Fruit fly (Drosophila melanogaster) whole organism, prepupa: Measurements from ENCODE around the gene Agpat3.

Source experiments
- CG11294 ChIP-seq: fragments of 200-800 bp; sonication (Bioruptor generic); IDR thresholded peaks from 2 replicates; pipeline ENCODE4 v1.3.6; 2022; ENCODE audit warnings: missing biosample characterization, missing genetic modification characterization
- CG11902 ChIP-seq: fragments of 200-800 bp; sonication (Bioruptor generic); optimal IDR thresholded peaks from 3 replicates; lab custom pipeline; 2016; ENCODE audit warnings: missing biosample characterization, missing genetic modification characterization
- CG15336 ChIP-seq: fragments of 200-800 bp; sonication (Bioruptor generic); IDR thresholded peaks from 2 replicates; pipeline ENCODE4 v1.3.6; 2022; ENCODE audit warnings: missing biosample characterization, missing genetic modification characterization
- CG16779 ChIP-seq: fragments of 200-800 bp; sonication (Bioruptor generic); optimal IDR thresholded peaks from 3 replicates; lab custom pipeline; 2017; ENCODE audit warnings: missing biosample characterization, mild to moderate bottlenecking, missing genetic modification characterization
- CG32006 ChIP-seq: fragments of 200-800 bp; sonication (Bioruptor generic); optimal IDR thresholded peaks from 3 replicates; lab custom pipeline; 2017; ENCODE audit warnings: missing biosample characterization, mild to moderate bottlenecking, missing genetic modification characterization
- CG34406 ChIP-seq: fragments of 200-800 bp; sonication (Bioruptor generic); optimal IDR thresholded peaks from 3 replicates; lab custom pipeline; 2016; ENCODE audit warnings: missing biosample characterization, missing genetic modification characterization
- CG3919 ChIP-seq: fragments of 200-800 bp; sonication (Bioruptor generic); optimal IDR thresholded peaks from 3 replicates; lab custom pipeline; 2016; ENCODE audit warnings: missing biosample characterization, missing genetic modification characterization
- CG4318 ChIP-seq: fragments of 200-800 bp; sonication (Bioruptor generic); optimal IDR thresholded peaks from 3 replicates; lab custom pipeline; 2017; ENCODE audit warnings: missing biosample characterization, mild to moderate bottlenecking, missing genetic modification characterization
- CG6163 ChIP-seq: fragments of 200-800 bp; sonication (Bioruptor generic); IDR thresholded peaks from 3 replicates; pipeline ENCODE4 v1.3.6; 2022; ENCODE audit warnings: missing biosample characterization, missing genetic modification characterization
- CG6276 ChIP-seq: fragments of 200-800 bp; sonication (Bioruptor generic); optimal IDR thresholded peaks from 2 replicates; lab custom pipeline; 2017; ENCODE audit warnings: missing biosample characterization, mild to moderate bottlenecking, missing genetic modification characterization
- CG6792 ChIP-seq: fragments of 200-800 bp; sonication (Bioruptor generic); optimal IDR thresholded peaks from 3 replicates; lab custom pipeline; 2016; ENCODE audit warnings: missing biosample characterization, missing genetic modification characterization
- CG6854 ChIP-seq: fragments of 200-800 bp; sonication (Bioruptor generic); optimal IDR thresholded peaks from 2 replicates; lab custom pipeline; 2017; ENCODE audit warnings: missing biosample characterization, mild to moderate bottlenecking, missing genetic modification characterization
- CG7368 ChIP-seq: fragments of 200-800 bp; sonication (Bioruptor generic); optimal IDR thresholded peaks from 3 replicates; lab custom pipeline; 2016; ENCODE audit warnings: missing biosample characterization, missing genetic modification characterization
- CG8119 ChIP-seq: fragments of 200-800 bp; sonication (Bioruptor generic); IDR thresholded peaks from 3 replicates; pipeline ENCODE4 v1.3.6; 2022; ENCODE audit warnings: missing biosample characterization, missing genetic modification characterization
- CG8319 ChIP-seq: fragments of 200-800 bp; sonication (Bioruptor generic); optimal IDR thresholded peaks from 3 replicates; lab custom pipeline; 2016; ENCODE audit warnings: missing biosample characterization, missing genetic modification characterization
- CG8632 ChIP-seq: fragments of 200-800 bp; sonication (Bioruptor generic); optimal IDR thresholded peaks from 3 replicates; lab custom pipeline; 2016; ENCODE audit warnings: missing biosample characterization, missing genetic modification characterization
- Eip75B ChIP-seq: fragments of 200-800 bp; sonication (Bioruptor generic); optimal IDR thresholded peaks from 3 replicates; lab custom pipeline; 2016; ENCODE audit warnings: missing biosample characterization, missing genetic modification characterization
- Eip93F ChIP-seq: fragments of 200-800 bp; sonication (Bioruptor generic); optimal IDR thresholded peaks from 2 replicates; lab custom pipeline; 2016; ENCODE audit warnings: missing biosample characterization, mild to moderate bottlenecking, missing genetic modification characterization
- Ets21C ChIP-seq: fragments of 200-800 bp; sonication (Bioruptor generic); optimal IDR thresholded peaks from 3 replicates; lab custom pipeline; 2016; ENCODE audit warnings: missing biosample characterization, missing genetic modification characterization
- Ets96B ChIP-seq: fragments of 200-800 bp; optimal IDR thresholded peaks from 2 replicates; lab custom pipeline; 2019; ENCODE audit warnings: missing biosample characterization, mild to moderate bottlenecking, missing genetic modification characterization, moderate library complexity
- Gug ChIP-seq: fragments of 200-800 bp; sonication (Bioruptor generic); IDR thresholded peaks from 2 replicates; pipeline ENCODE4 v1.3.6; 2022; ENCODE audit warnings: missing biosample characterization, missing genetic modification characterization
- Hr38 ChIP-seq: sonication (Bioruptor generic); optimal IDR thresholded peaks from 2 replicates; lab custom pipeline; 2016; ENCODE audit warnings: missing biosample characterization, missing genetic modification characterization
- Hr39 ChIP-seq: fragments of 200-800 bp; sonication (Bioruptor generic); optimal IDR thresholded peaks from 2 replicates; lab custom pipeline; 2016; ENCODE audit warnings: missing biosample characterization, missing genetic modification characterization
- Hr4 ChIP-seq: fragments of 200-800 bp; sonication (Bioruptor generic); optimal IDR thresholded peaks from 3 replicates; lab custom pipeline; 2016; ENCODE audit warnings: missing biosample characterization, missing genetic modification characterization
- Lpt ChIP-seq: fragments of 200-800 bp; sonication (Bioruptor generic); optimal IDR thresholded peaks from 3 replicates; lab custom pipeline; 2016; ENCODE audit warnings: missing biosample characterization, missing genetic modification characterization
- OdsH ChIP-seq: fragments of 200-800 bp; sonication (Bioruptor generic); optimal IDR thresholded peaks from 3 replicates; lab custom pipeline; 2016; ENCODE audit warnings: missing biosample characterization, missing genetic modification characterization
- Smox ChIP-seq: fragments of 200-800 bp; sonication (Bioruptor generic); optimal IDR thresholded peaks from 3 replicates; lab custom pipeline; 2016; ENCODE audit warnings: missing biosample characterization, missing genetic modification characterization
- Sox102F ChIP-seq: fragments of 200-800 bp; sonication (Bioruptor generic); optimal IDR thresholded peaks from 2 replicates; lab custom pipeline; 2016; ENCODE audit warnings: missing biosample characterization, mild to moderate bottlenecking, missing genetic modification characterization
- Sox15 ChIP-seq: fragments of 200-800 bp; sonication (Bioruptor generic); optimal IDR thresholded peaks from 3 replicates; lab custom pipeline; 2016; ENCODE audit warnings: missing biosample characterization, missing genetic modification characterization
- achi ChIP-seq: fragments of 200-800 bp; sonication (Bioruptor generic); optimal IDR thresholded peaks from 3 replicates; lab custom pipeline; 2016; ENCODE audit warnings: missing biosample characterization, missing genetic modification characterization
- dac ChIP-seq: fragments of 200-800 bp; sonication (Bioruptor generic); optimal IDR thresholded peaks from 2 replicates; lab custom pipeline; 2017; ENCODE audit warnings: missing biosample characterization, mild to moderate bottlenecking, missing genetic modification characterization
- dsx ChIP-seq: fragments of 200-800 bp; optimal IDR thresholded peaks from 3 replicates; lab custom pipeline; 2019; ENCODE audit warnings: missing biosample characterization, mild to moderate bottlenecking, missing genetic modification characterization, moderate library complexity; ENCODE audit not compliant: poor library complexity, severe bottlenecking
- eg ChIP-seq: fragments of 200-800 bp; sonication (Bioruptor generic); IDR thresholded peaks from 3 replicates; pipeline ENCODE4 v1.3.6; 2022; ENCODE audit warnings: missing biosample characterization, missing genetic modification characterization
- fd59A ChIP-seq: fragments of 200-800 bp; sonication (Bioruptor generic); optimal IDR thresholded peaks from 2 replicates; lab custom pipeline; 2017; ENCODE audit warnings: missing biosample characterization, mild to moderate bottlenecking, missing genetic modification characterization, missing genetic modification reagents
- lz ChIP-seq: fragments of 200-800 bp; sonication (Bioruptor generic); optimal IDR thresholded peaks from 3 replicates; lab custom pipeline; 2016; ENCODE audit warnings: missing biosample characterization, missing genetic modification characterization
- net ChIP-seq: fragments of 200-800 bp; sonication (Bioruptor generic); optimal IDR thresholded peaks from 3 replicates; lab custom pipeline; 2016; ENCODE audit warnings: missing biosample characterization, missing genetic modification characterization
- pdm3 ChIP-seq: fragments of 200-800 bp; sonication (Bioruptor generic); optimal IDR thresholded peaks from 3 replicates; lab custom pipeline; 2016; ENCODE audit warnings: missing biosample characterization, missing genetic modification characterization
- spab ChIP-seq: fragments of 200-800 bp; sonication (Bioruptor generic); optimal IDR thresholded peaks from 2 replicates; lab custom pipeline; 2017; ENCODE audit warnings: missing biosample characterization, mild to moderate bottlenecking, missing genetic modification characterization, missing genetic modification reagents
- ss ChIP-seq, 2 experiments: fragments of 200-800 bp; sonication (Bioruptor generic); optimal IDR thresholded peaks; 2 replicates in 1 of 2; 3 replicates in 1 of 2; lab custom pipeline; 2017 to 2018; ENCODE audit warnings: mild to moderate bottlenecking in 2 of 2, missing biosample characterization in 2 of 2, missing genetic modification characterization in 2 of 2, moderate library complexity in 1 of 2
- svp ChIP-seq: fragments of 200-800 bp; sonication (Bioruptor generic); peaks from one replicate; lab custom pipeline; 2016; ENCODE audit warnings: missing biosample characterization, missing genetic modification characterization

The Agpat3 gene

DNA sequence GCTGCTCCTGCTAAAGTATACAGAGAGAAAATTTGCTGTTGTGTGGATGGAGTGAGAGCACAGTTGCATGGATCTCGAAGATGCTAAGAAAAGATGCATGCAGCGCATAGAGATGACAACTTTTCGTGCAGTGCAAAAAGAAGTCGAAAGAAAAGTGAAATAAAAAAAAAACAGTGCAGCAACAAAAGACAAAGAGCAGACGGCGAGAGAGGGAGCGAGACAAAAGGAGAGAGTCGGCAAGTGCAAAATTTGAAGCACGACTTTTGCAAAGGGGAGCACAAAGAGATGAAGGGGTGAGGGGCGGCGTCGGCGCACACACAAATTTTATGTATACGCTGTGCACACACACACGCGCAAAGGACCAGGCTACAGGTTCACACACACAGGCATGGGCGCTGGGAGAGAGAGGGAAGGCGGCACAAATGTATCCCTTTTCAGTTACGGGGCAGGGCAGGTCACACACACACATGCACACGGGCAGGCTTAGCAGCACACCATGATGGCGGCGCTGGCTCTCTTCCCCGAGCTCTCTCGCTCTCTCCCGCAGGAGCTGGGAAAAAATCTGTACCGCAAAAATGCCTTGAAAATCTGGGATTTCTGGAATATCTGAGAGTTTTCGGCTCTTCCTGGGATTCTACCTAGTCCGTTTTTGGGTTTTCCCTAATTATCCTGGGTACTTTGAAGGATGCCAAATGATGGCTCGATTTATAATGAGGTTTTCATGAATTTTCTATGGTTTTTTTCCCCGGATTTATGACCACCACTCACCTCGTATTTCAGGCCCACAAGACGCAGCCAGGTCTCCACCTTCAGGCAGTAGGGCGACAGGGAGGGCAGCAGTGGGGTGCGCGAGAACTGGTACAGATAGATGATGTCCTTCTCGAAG is 24.7 kb upstream of the Agpat3 start (continued):
- peak; percentile 86 to 88 for TF ChIP-seq ss (GFP tag; optimal IDR thresholded peaks at IDR 0.05; lab: Kevin White, UChicago)
- TF ChIP-seq Sox15 (GFP tag; lab: Kevin White, UChicago) = peak; percentile 70
- peak; percentile 43 for TF ChIP-seq CG8319 (GFP tag; lab: Kevin White, UChicago)
- TF ChIP-seq CG6163 = peak; percentile 87
- TF ChIP-seq Lpt (GFP tag; lab: Kevin White, UChicago) = peak; percentile 85
- TF ChIP-seq CG3919 = peak; percentile 87
- peak; percentile 81 for TF ChIP-seq CG8119 (GFP tag; lab: Robert Waterston, UW)
- peak; percentile 92 for TF ChIP-seq Hr39 (GFP tag; lab: Kevin White, UChicago)
- peak; percentile 84 for TF ChIP-seq Smox (GFP tag; lab: Kevin White, UChicago)
- TF ChIP-seq CG6792 (GFP tag; lab: Kevin White, UChicago) = peak; percentile 78
- TF ChIP-seq Eip93F (GFP tag; lab: Kevin White, UChicago) = peak; percentile 65
- TF ChIP-seq Ets96B (tag; lab: Kevin White, UChicago) = peak; percentile 83
- TF ChIP-seq achi (GFP tag; lab: Kevin White, UChicago) = peak; percentile 85
- no peak for TF ChIP-seq CG4318 (GFP tag; lab: Kevin White, UChicago)
- peak; percentile 89 for TF ChIP-seq pdm3 (GFP tag; lab: Kevin White, UChicago)
- TF ChIP-seq CG32006 (GFP tag; lab: Kevin White, UChicago) = peak; percentile 89
- peak; percentile 71 for TF ChIP-seq Gug
- peak; percentile 84 for TF ChIP-seq fd59A (GFP tag; lab: Kevin White, UChicago)
- TF ChIP-seq dsx = peak; percentile 82
- peak; percentile 70 for TF ChIP-seq CG15336 (GFP tag; lab: Robert Waterston, UW)
- TF ChIP-seq Sox102F (GFP tag; lab: Kevin White, UChicago) = peak; percentile 90
- peak; percentile 59 for TF ChIP-seq CG6854 (GFP tag; lab: Kevin White, UChicago)
- peak; percentile 92 for TF ChIP-seq Hr4
- 0 out of 2 replicates have a peak, but pooled peaks have one; percentile 51 for TF ChIP-seq CG11294 (GFP tag; lab: Robert Waterston, UW)
- TF ChIP-seq net (GFP tag; lab: Kevin White, UChicago) = peak; percentile 89
- TF ChIP-seq Hr38 (GFP tag; lab: Kevin White, UChicago) = no peak
- peak; percentile 84 for TF ChIP-seq Eip75B (GFP tag; lab: Kevin White, UChicago)
- peak; percentile 69 for TF ChIP-seq CG11902
- TF ChIP-seq OdsH (GFP tag; lab: Kevin White, UChicago) = peak; percentile 80
- TF ChIP-seq CG8632 (GFP tag; lab: Kevin White, UChicago) = peak; percentile 82
- peak; percentile 73 for TF ChIP-seq eg (GFP tag; lab: Robert Waterston, UW)
- peak; percentile 82 for TF ChIP-seq Ets21C
- peak; percentile 85 for TF ChIP-seq lz (GFP tag; lab: Kevin White, UChicago)
- TF ChIP-seq CG16779 = peak; percentile 76
- TF ChIP-seq dac (GFP tag; lab: Kevin White, UChicago) = peak; percentile 87
- peak; percentile 71 for TF ChIP-seq CG6276 (GFP tag; lab: Kevin White, UChicago)
- TF ChIP-seq spab (GFP tag; lab: Kevin White, UChicago) = peak; percentile 78
- peak; percentile 84 for TF ChIP-seq CG7368 (GFP tag; lab: Kevin White, UChicago)

DNA sequence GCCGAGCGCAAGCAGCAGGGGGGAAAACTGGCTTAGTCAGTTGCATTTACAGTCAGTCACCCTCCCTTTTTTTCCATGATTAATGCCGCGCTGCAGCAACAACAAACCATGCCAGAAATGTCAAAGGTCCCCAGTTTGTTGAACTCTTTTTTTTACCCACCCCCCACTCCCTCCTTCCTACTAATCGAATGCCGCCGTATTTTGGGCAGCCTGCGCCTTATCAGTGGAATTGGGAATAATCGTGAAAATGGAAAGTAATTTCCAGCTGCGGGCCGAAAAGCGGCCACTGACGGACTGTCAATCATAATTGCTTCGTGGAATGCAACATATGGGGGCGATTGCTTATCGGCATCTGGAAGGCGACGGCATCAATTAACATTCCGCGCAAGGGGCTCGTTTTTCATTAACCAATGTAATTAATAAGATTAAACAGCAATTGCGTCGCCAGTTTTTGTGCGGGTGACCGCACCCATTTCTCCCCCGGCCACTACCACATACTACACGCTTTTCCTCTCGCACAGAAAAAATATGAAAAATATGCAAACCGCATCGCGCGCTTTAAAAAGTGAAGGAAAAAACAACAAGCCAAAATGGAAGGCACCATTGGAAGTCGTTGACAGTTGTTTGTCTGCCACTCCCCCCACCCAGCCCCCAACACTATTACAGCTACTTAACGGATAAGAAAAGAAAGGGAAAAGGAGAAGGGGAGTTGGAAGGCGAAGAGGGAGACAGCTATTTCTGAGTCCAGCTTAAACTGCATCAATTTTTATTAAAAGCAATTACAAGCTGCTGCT is 23.9 kb upstream of the Agpat3 start:
- TF ChIP-seq CG34406 (GFP tag; lab: Kevin White, UChicago) = no peak
- peak; percentile 97 for TF ChIP-seq svp (GFP tag; lab: Kevin White, UChicago)
